Fruit fly (Drosophila melanogaster): ENCODE measurements around the gene CG12594.
A peak's percentile ranks its signal among the peaks of the same experiment; 100 is the strongest.

dm6 chr3R:11760669-11761387, 39.3 kb downstream of the CG12594 start:
- peak; percentile 99 for TF ChIP-seq Mnt (GFP tag; optimal IDR thresholded peaks at IDR 0.05)
- peak; percentile 99 for TF ChIP-seq kay (GFP tag; ENCODE audit: borderline replicate concordance)
- peak; percentile 99 for TF ChIP-seq bab1 (GFP tag; optimal IDR thresholded peaks at IDR 0.05)
